Worm (Caenorhabditis elegans): Measurements from ENCODE around the gene T01C3.2.

T01C3.2 gene

DNA sequence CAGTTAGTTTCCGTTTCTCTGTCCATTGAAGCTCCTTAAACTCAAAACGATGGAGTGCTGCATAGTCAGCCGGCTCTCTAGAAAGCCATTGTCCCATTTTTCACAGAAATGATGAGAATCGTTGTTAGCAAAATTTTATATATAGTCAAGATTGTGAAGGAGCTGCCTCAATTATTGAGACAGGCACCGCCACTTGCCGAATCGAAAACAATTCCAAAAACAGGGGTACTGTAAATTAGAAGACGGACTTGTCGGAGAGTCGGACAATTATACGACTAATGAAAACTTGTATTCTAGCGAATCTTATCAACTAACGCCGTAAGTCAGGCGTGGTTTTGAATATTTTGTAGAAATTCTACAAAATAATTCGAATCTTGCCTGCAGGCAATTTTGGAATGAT lies 29.3 kb downstream of the T01C3.2 start, which contains the start of gene F14H8.2:
Gene F14H8.2, minus strand, starts transcription at position 101 of the 400 bp plus-strand sequence.
- TF ChIP-seq ceh-91 (GFP tag; IDR thresholded peaks at IDR 0.05) (no peak), nhr-120 (GFP tag; IDR thresholded peaks at IDR 0.05) (no peak), hsf-1 (GFP tag; IDR thresholded peaks at IDR 0.05) (no peak), egl-44 (GFP tag; IDR thresholded peaks at IDR 0.05) (no peak), nhr-179 (tag; optimal IDR thresholded peaks at IDR 0.05) (no peak), ceh-27 (GFP tag; optimal IDR thresholded peaks at IDR 0.05) (no peak), mcd-1 (GFP tag; IDR thresholded peaks at IDR 0.05) (no peak), lsl-1 (GFP tag; optimal IDR thresholded peaks at IDR 0.05) (no peak), F57A8.1 (GFP tag; optimal IDR thresholded peaks at IDR 0.05) (no peak)

DNA sequence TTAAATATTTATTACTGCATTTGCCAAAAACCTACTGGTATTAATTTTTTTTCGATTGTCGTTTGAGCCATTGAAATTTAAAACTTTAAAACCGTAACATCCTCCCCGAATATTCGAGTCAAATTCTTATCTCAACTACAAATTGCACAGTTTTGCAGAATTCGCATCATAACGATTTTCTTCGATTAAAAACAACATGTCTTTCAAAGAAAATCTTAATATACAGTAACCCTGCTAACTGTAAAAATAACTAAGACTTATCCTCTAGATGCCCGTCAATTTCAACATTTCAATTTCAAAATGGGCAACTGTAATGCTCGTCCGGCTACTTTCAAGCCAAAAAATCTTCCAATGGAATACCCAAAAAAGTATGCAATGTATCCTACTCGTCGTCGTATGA lies 29.8 kb downstream of the T01C3.2 start, which contains the start of gene F14H8.5:
Gene F14H8.5, plus strand, starts transcription at position 301 of the 400 bp plus-strand sequence.
- TF ChIP-seq die-1 (tag; optimal IDR thresholded peaks at IDR 0.05), result no peak
- TF ChIP-seq ama-1 (optimal IDR thresholded peaks at IDR 0.05), result no peak
- TF ChIP-seq ama-1 (GFP tag; optimal IDR thresholded peaks at IDR 0.05), result no peak
- no peak for TF ChIP-seq aptf-2 (GFP tag; conservative IDR thresholded peaks at IDR 0.05)
- no peak for TF ChIP-seq nfya-2 (GFP tag; IDR thresholded peaks at IDR 0.05)
- no peak for TF ChIP-seq Y95B8A.8 (GFP tag; IDR thresholded peaks at IDR 0.05)
- no peak for TF ChIP-seq rec-8 (tag; optimal IDR thresholded peaks at IDR 0.05)
- no peak for TF ChIP-seq cebp-1 (GFP tag; IDR thresholded peaks at IDR 0.05)
- TF ChIP-seq cebp-1 (tag; optimal IDR thresholded peaks at IDR 0.05), result no peak
- TF ChIP-seq egl-18 (GFP tag; IDR thresholded peaks at IDR 0.05), result no peak
- no peak for TF ChIP-seq snpc-3.4 (tag; optimal IDR thresholded peaks at IDR 0.05)
- TF ChIP-seq C17E4.6 (GFP tag; IDR thresholded peaks at IDR 0.05), result no peak
- no peak for TF ChIP-seq lin-26 (GFP tag; IDR thresholded peaks at IDR 0.05)

DNA sequence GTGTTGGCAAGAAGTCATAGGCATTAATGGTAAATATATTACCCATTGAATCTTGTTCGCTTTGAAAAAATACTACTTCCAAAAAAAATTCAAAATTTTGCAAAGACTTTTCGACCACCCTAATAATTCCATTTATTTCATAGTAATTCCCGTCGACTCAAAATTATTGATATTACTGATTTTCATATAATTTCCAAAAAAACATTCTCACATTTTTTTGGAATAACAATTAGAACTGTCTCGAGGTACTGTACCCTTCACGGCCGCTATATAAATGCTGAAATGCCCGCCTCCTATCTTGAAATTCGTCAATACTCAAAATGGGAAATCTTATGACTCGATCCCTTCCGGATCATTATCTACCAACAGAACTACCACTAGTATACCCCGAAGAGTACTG lies 32.6 kb downstream of the T01C3.2 start, which contains the start of gene F14H8.4:
Gene F14H8.4, plus strand, starts transcription at position 301 of the 400 bp plus-strand sequence.
- TF ChIP-seq tbx-9 (tag; optimal IDR thresholded peaks at IDR 0.05; ENCODE audit: borderline replicate concordance) (no peak), F57C9.4 (tag; optimal IDR thresholded peaks at IDR 0.05) (no peak), mcd-1 (GFP tag; IDR thresholded peaks at IDR 0.05) (no peak), B0035.1 (tag; optimal IDR thresholded peaks at IDR 0.05) (no peak), aptf-2 (GFP tag; conservative IDR thresholded peaks at IDR 0.05) (no peak), let-607 (tag; optimal IDR thresholded peaks at IDR 0.05) (no peak)

DNA sequence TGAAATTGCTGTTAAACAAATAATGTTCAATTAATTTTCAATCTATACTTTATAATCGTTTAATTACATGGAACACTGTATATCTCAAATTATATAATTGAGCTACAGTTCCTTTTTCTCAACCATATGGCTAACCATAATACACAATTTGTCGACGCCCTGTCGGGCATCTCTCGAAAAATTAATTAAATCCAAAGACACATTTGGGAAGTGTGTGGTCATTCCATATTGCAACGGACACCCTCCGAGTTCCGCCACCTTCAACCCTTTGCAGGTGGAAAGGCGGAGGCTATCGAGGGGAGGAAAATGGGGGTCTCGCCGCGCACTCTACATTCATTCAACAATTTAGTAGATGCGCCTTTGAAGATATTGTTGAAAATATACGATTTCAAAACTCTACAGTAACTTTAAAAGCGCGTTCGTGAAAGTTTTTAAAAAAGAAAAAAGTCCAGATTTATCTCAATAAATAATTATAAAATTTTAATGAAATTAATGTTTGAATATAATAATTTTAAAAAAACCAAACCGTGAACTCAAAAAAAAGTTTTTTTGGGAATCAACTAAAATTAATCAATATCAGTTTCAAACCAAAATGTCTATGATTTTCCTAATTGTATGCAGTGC lies 38.0 kb downstream of the T01C3.2 start, which contains the start of gene F14H8.8:
Gene F14H8.8, plus strand, starts transcription at position 574 of the 624 bp plus-strand sequence.
- TF ChIP-seq him-1 (tag; optimal IDR thresholded peaks at IDR 0.05), result peak; percentile 93
- TF ChIP-seq ceh-91 (GFP tag; IDR thresholded peaks at IDR 0.05), result peak; percentile 37; the same call in 1 of the 2 replicates
- TF ChIP-seq ztf-26 (tag; optimal IDR thresholded peaks at IDR 0.05), result no peak
- peak; percentile 79 for TF ChIP-seq dox-1 (GFP tag; IDR thresholded peaks at IDR 0.05)
- TF ChIP-seq egrh-3 (GFP tag; IDR thresholded peaks at IDR 0.05), result no peak
- no peak for TF ChIP-seq K12H6.12 (tag; optimal IDR thresholded peaks at IDR 0.05)
- TF ChIP-seq tlf-1 (GFP tag; optimal IDR thresholded peaks at IDR 0.05), result peak; percentile 30
- no peak for TF ChIP-seq bed-1 (GFP tag; IDR thresholded peaks at IDR 0.05)
- peak; percentile 93 for TF ChIP-seq snpc-1.3 (tag; optimal IDR thresholded peaks at IDR 0.05; ENCODE audit: insufficient read depth)
- TF ChIP-seq attf-6 (GFP tag; IDR thresholded peaks at IDR 0.05), result peak; percentile 72
- peak; percentile 72 for TF ChIP-seq mcd-1 (GFP tag; IDR thresholded peaks at IDR 0.05)
- no peak for TF ChIP-seq tbx-9 (tag; optimal IDR thresholded peaks at IDR 0.05; ENCODE audit: borderline replicate concordance)
- peak; percentile 80 for TF ChIP-seq lsl-1 (GFP tag; optimal IDR thresholded peaks at IDR 0.05)
- TF ChIP-seq B0336.3 (GFP tag; IDR thresholded peaks at IDR 0.05), result no peak
- TF ChIP-seq tbp1 (GFP tag; optimal IDR thresholded peaks at IDR 0.05), result peak; percentile 77
- TF ChIP-seq mel-28 (tag; optimal IDR thresholded peaks at IDR 0.05; ENCODE audit: borderline replicate concordance), result no peak
- peak; percentile 97 for TF ChIP-seq snpc-1.1 (tag; optimal IDR thresholded peaks at IDR 0.05; ENCODE audit: insufficient read depth)
- peak; percentile 4 for TF ChIP-seq die-1 (tag; optimal IDR thresholded peaks at IDR 0.05)
- TF ChIP-seq madf-6 (GFP tag; IDR thresholded peaks at IDR 0.05), result peak; percentile 88
- TF ChIP-seq ztf-28 (GFP tag; IDR thresholded peaks at IDR 0.05), result no peak
- TF ChIP-seq F23B12.7 (tag; optimal IDR thresholded peaks at IDR 0.05; ENCODE audit: insufficient read depth), result peak; percentile 33

Data from whole organism, young adult.